Worm (Caenorhabditis elegans) whole organism, L4 larva: ENCODE results near the gene oga-1.

Experiments used
- F37D6.2 ChIP-seq: sonication (generic microtip); optimal IDR thresholded peaks from 2 replicates; lab custom pipeline; 2016; ENCODE audit warnings: mild to moderate bottlenecking, missing genetic modification characterization, missing compliant biosample characterization
- R02D3.7 ChIP-seq: fragments of 150-350 bp; sonication (generic microtip); optimal IDR thresholded peaks from 3 replicates; lab custom pipeline; 2014; ENCODE audit warnings: missing biosample characterization, missing genetic modification characterization
- Y105C5A.15 ChIP-seq: fragments of 200-800 bp; sonication (Bioruptor generic); IDR thresholded peaks from 2 replicates; pipeline ENCODE4 v1.3.6; 2022; ENCODE audit warnings: missing genetic modification characterization, missing compliant biosample characterization
- attf-4 ChIP-seq: sonication (generic microtip); optimal IDR thresholded peaks from 3 replicates; lab custom pipeline; 2017; ENCODE audit warnings: missing biosample characterization, missing genetic modification characterization
- ceh-32 ChIP-seq: sonication (generic microtip); optimal IDR thresholded peaks from 2 replicates; lab custom pipeline; 2016; ENCODE audit warnings: mild to moderate bottlenecking, missing genetic modification characterization, missing compliant biosample characterization; ENCODE audit not compliant: poor library complexity
- ces-1 ChIP-seq: fragments of 150-350 bp; sonication (generic microtip); optimal IDR thresholded peaks from 4 replicates; lab custom pipeline; 2014; ENCODE audit warnings: missing biosample characterization, missing genetic modification reagents, missing genetic modification characterization
- ctbp-1 ChIP-seq: fragments of 200-800 bp; sonication (Bioruptor generic); IDR thresholded peaks from 2 replicates; pipeline ENCODE4 v1.3.6; 2022; ENCODE audit warnings: missing genetic modification reagents, missing genetic modification characterization, missing compliant biosample characterization
- daf-12 ChIP-seq: fragments of 150-350 bp; optimal IDR thresholded peaks from 2 replicates; lab custom pipeline; 2014; ENCODE audit warnings: missing biosample characterization, missing genetic modification reagents, missing genetic modification characterization
- dmd-6 ChIP-seq: fragments of 200-800 bp; sonication (Bioruptor generic); IDR thresholded peaks from 2 replicates; pipeline ENCODE4 v1.3.6; 2022; ENCODE audit warnings: missing genetic modification reagents, missing genetic modification characterization, missing compliant biosample characterization
- dve-1 ChIP-seq: sonication (generic microtip); optimal IDR thresholded peaks from 2 replicates; lab custom pipeline; 2017; ENCODE audit warnings: antibody characterized with exemption, mild to moderate bottlenecking, missing genetic modification characterization, missing compliant biosample characterization; ENCODE audit not compliant: insufficient read depth
- fkh-10 ChIP-seq: fragments of 150-350 bp; optimal IDR thresholded peaks from 2 replicates; lab custom pipeline; 2014; ENCODE audit warnings: missing biosample characterization, missing genetic modification reagents, missing genetic modification characterization
- fos-1 ChIP-seq: fragments of 150-350 bp; optimal IDR thresholded peaks from 2 replicates; lab custom pipeline; 2014; ENCODE audit warnings: missing biosample characterization, missing genetic modification characterization
- hlh-11 ChIP-seq: fragments of 200-800 bp; sonication (Bioruptor generic); optimal IDR thresholded peaks from 2 replicates; lab custom pipeline; 2018; ENCODE audit warnings: mild to moderate bottlenecking, missing genetic modification characterization, missing compliant biosample characterization
- hlh-30 ChIP-seq: sonication (generic microtip); optimal IDR thresholded peaks from 2 replicates; lab custom pipeline; 2017; ENCODE audit warnings: antibody characterized with exemption, mild to moderate bottlenecking, missing genetic modification characterization, missing compliant biosample characterization; ENCODE audit not compliant: insufficient read depth
- lin-1 ChIP-seq: fragments of 200-800 bp; sonication (Bioruptor generic); IDR thresholded peaks from 2 replicates; pipeline ENCODE4 v1.3.6; 2022; ENCODE audit warnings: missing genetic modification reagents, missing genetic modification characterization, missing compliant biosample characterization
- lin-29 ChIP-seq: fragments of 200-800 bp; sonication (Bioruptor generic); IDR thresholded peaks from 2 replicates; pipeline ENCODE4 v1.3.6; 2022; ENCODE audit warnings: missing genetic modification reagents, missing genetic modification characterization, missing compliant biosample characterization
- lin-38 ChIP-seq: fragments of 200-800 bp; sonication (Bioruptor generic); IDR thresholded peaks from 2 replicates; pipeline ENCODE4 v1.3.6; 2022; ENCODE audit warnings: missing genetic modification reagents, missing genetic modification characterization, missing compliant biosample characterization
- lsy-2 ChIP-seq, 2 experiments: fragments of 150-350 bp in 1 of 2; sonication (generic microtip) in 1 of 2; optimal IDR thresholded peaks; 2 replicates each; lab custom pipeline; 2014 to 2017; ENCODE audit warnings: missing biosample characterization in 2 of 2, missing genetic modification characterization in 2 of 2
- mep-1 ChIP-seq: fragments of 150-350 bp; sonication (generic microtip); optimal IDR thresholded peaks from 3 replicates; lab custom pipeline; 2014; ENCODE audit warnings: missing biosample characterization, missing genetic modification characterization
- mes-2 ChIP-seq: sonication (generic microtip); optimal IDR thresholded peaks from 2 replicates; lab custom pipeline; 2016; ENCODE audit warnings: missing genotype, mild to moderate bottlenecking, missing genetic modification characterization, missing compliant biosample characterization; ENCODE audit not compliant: poor library complexity, severe bottlenecking
- nhr-10 ChIP-seq: fragments of 150-350 bp; optimal IDR thresholded peaks from 2 replicates; lab custom pipeline; 2014; ENCODE audit warnings: missing biosample characterization, missing genetic modification characterization
- nhr-25 ChIP-seq: sonication (generic microtip); optimal IDR thresholded peaks from 2 replicates; lab custom pipeline; 2017; ENCODE audit warnings: missing genetic modification characterization, mild to moderate bottlenecking, missing compliant biosample characterization, antibody characterized with exemption, moderate library complexity, borderline replicate concordance; ENCODE audit not compliant: insufficient read depth
- nhr-28 ChIP-seq: fragments of 150-350 bp; optimal IDR thresholded peaks from 2 replicates; lab custom pipeline; 2014; ENCODE audit warnings: missing biosample characterization, missing genetic modification characterization
- nhr-41 ChIP-seq: fragments of 200-800 bp; sonication (Bioruptor generic); IDR thresholded peaks from 2 replicates; pipeline ENCODE4 v1.3.6; 2022; ENCODE audit warnings: missing genetic modification reagents, missing genetic modification characterization, missing compliant biosample characterization
- nhr-48 ChIP-seq: sonication (generic microtip); optimal IDR thresholded peaks from 2 replicates; lab custom pipeline; 2016; ENCODE audit warnings: mild to moderate bottlenecking, missing genetic modification characterization, missing compliant biosample characterization
- nhr-76 ChIP-seq: fragments of 150-350 bp; optimal IDR thresholded peaks from 2 replicates; lab custom pipeline; 2014; ENCODE audit warnings: missing biosample characterization, missing genetic modification characterization
- php-3 ChIP-seq: fragments of 200-800 bp; sonication (Bioruptor generic); IDR thresholded peaks from 2 replicates; pipeline ENCODE4 v1.3.6; 2022; ENCODE audit warnings: missing genetic modification reagents, missing genetic modification characterization, missing compliant biosample characterization
- pqm-1 ChIP-seq: sonication (generic microtip); optimal IDR thresholded peaks from 2 replicates; lab custom pipeline; 2017; ENCODE audit warnings: missing biosample characterization, missing genetic modification characterization
- saeg-2 ChIP-seq: fragments of 200-800 bp; sonication (Bioruptor generic); IDR thresholded peaks from 2 replicates; pipeline ENCODE4 v1.3.6; 2022; ENCODE audit warnings: missing genetic modification reagents, missing genetic modification characterization, missing compliant biosample characterization
- sdz-12 ChIP-seq: fragments of 200-800 bp; sonication (Bioruptor generic); optimal IDR thresholded peaks from 2 replicates; lab custom pipeline; 2018; ENCODE audit warnings: mild to moderate bottlenecking, missing genetic modification characterization, missing compliant biosample characterization
- set-16 ChIP-seq: fragments of 200-800 bp; sonication (Bioruptor generic); IDR thresholded peaks from 2 replicates; pipeline ENCODE4 v1.3.6; 2022; ENCODE audit warnings: missing genetic modification reagents, missing genetic modification characterization, missing compliant biosample characterization
- spr-3 ChIP-seq: fragments of 200-800 bp; sonication (Bioruptor generic); optimal IDR thresholded peaks from 2 replicates; lab custom pipeline; 2018; ENCODE audit warnings: mild to moderate bottlenecking, missing genetic modification characterization, missing compliant biosample characterization
- tra-1 ChIP-seq: fragments of 200-800 bp; sonication (Bioruptor generic); IDR thresholded peaks from 2 replicates; pipeline ENCODE4 v1.3.6; 2022; ENCODE audit warnings: missing genetic modification reagents, missing genetic modification characterization, missing compliant biosample characterization
- unc-130 ChIP-seq: sonication (generic microtip); optimal IDR thresholded peaks from 2 replicates; lab custom pipeline; 2016; ENCODE audit warnings: missing genetic modification reagents, missing genetic modification characterization, missing compliant biosample characterization
- unc-39 ChIP-seq: sonication (generic microtip); optimal IDR thresholded peaks from 2 replicates; lab custom pipeline; 2017; ENCODE audit warnings: missing biosample characterization, missing genetic modification characterization
- unc-62 ChIP-seq, 3 experiments: fragments of 150-350 bp in 1 of 3; sonication (generic microtip); optimal IDR thresholded peaks in 2 of 3; peaks in 1 of 3; 1 replicate in 1 of 3; 2 replicates in 2 of 3; lab custom pipeline; 2014 to 2017; ENCODE audit warnings: missing biosample characterization in 3 of 3, missing genetic modification characterization in 3 of 3, missing genetic modification reagents in 3 of 3, missing genotype in 1 of 3
- zfp-3 ChIP-seq: fragments of 200-800 bp; sonication (Bioruptor generic); conservative IDR thresholded peaks from 2 replicates; pipeline ENCODE4 v1.3.6; 2022; ENCODE audit warnings: missing genetic modification reagents, missing genetic modification characterization, missing compliant biosample characterization
- zip-2 ChIP-seq: fragments of 150-350 bp; optimal IDR thresholded peaks from 2 replicates; lab custom pipeline; 2014; ENCODE audit warnings: missing biosample characterization, missing genetic modification characterization
- ztf-11 ChIP-seq: fragments of 150-350 bp; optimal IDR thresholded peaks from 2 replicates; lab custom pipeline; 2014; ENCODE audit warnings: missing biosample characterization, missing genetic modification characterization

oga-1 gene

ce11 chrX:9364082-9364481 is 16.9 kb upstream of the oga-1 start (continued):
- TF ChIP-seq R02D3.7 (tag; lab: Kevin White, UChicago) (no peak), saeg-2 (GFP tag; lab: Robert Waterston, UW) (no peak), hlh-11 (tag; lab: Kevin White, UChicago) (no peak), zip-2 (tag; lab: Kevin White, UChicago) (no peak), sdz-12 (GFP tag; lab: Kevin White, UChicago) (no peak), fos-1 (tag; lab: Kevin White, UChicago) (no peak), F37D6.2 (tag; lab: Kevin White, UChicago) (no peak), ctbp-1 (GFP tag; lab: Robert Waterston, UW) (no peak), lin-38 (no peak), nhr-41 (GFP tag; lab: Robert Waterston, UW) (no peak), Y105C5A.15 (GFP tag; lab: Robert Waterston, UW) (no peak), set-16 (GFP tag; lab: Robert Waterston, UW) (no peak), pqm-1 (tag; lab: Kevin White, UChicago) (peak; percentile 56), mes-2 (tag; lab: Kevin White, UChicago) (no peak), tra-1 (GFP tag; lab: Robert Waterston, UW) (no peak), lin-29 (no peak), dve-1 (tag; lab: Kevin White, UChicago) (peak; percentile 75), ceh-32 (tag; lab: Kevin White, UChicago) (no peak), hlh-30 (peak; percentile 13), unc-130 (no peak), nhr-76 (tag; lab: Kevin White, UChicago) (no peak), unc-62 (GFP tag; optimal IDR thresholded peaks at IDR 0.05 in 1 of 2; lab: Kevin White, UChicago) (no peak), unc-62 (tag; optimal IDR thresholded peaks at IDR 0.05; lab: Kevin White, UChicago) (no peak), zfp-3 (GFP tag; lab: Robert Waterston, UW) (no peak), attf-4 (tag; lab: Kevin White, UChicago) (no peak), mep-1 (no peak), php-3 (GFP tag; lab: Robert Waterston, UW) (no peak), lin-1 (no peak), dmd-6 (GFP tag; lab: Robert Waterston, UW) (peak; percentile 67), ztf-11 (tag; lab: Kevin White, UChicago) (no peak), nhr-25 (no peak), nhr-28 (tag; lab: Kevin White, UChicago) (peak; percentile 83), unc-39 (tag; lab: Kevin White, UChicago) (no peak), nhr-48 (tag; lab: Kevin White, UChicago) (peak; percentile 27), nhr-10 (tag; lab: Kevin White, UChicago) (no peak), spr-3 (no peak), lsy-2 (tag; optimal IDR thresholded peaks at IDR 0.05; lab: Kevin White, UChicago) (no peak)

ce11 chrX:9361136-9361535 is 13.9 kb upstream of the oga-1 start:
- TF ChIP-seq ces-1: peak; percentile 23
- TF ChIP-seq fkh-10 (GFP tag; lab: Kevin White, UChicago): peak; percentile 49
- no peak for TF ChIP-seq daf-12 (tag; lab: Kevin White, UChicago)
- TF ChIP-seq, all 104 proteins: peak for 2
